Worm (Caenorhabditis elegans): ENCODE data around the gene cyp-33E2.

- TF ChIP-seq aly-2 (tag; optimal IDR thresholded peaks at IDR 0.05) = no peak
- no peak for TF ChIP-seq snpc-4 (tag; optimal IDR thresholded peaks at IDR 0.05)
- no peak for TF ChIP-seq unc-39 (tag; optimal IDR thresholded peaks at IDR 0.05)
- TF ChIP-seq Y55F3AM.14 (GFP tag; optimal IDR thresholded peaks at IDR 0.05) = no peak
- no peak for TF ChIP-seq ama-1 (optimal IDR thresholded peaks at IDR 0.05)
- no peak for TF ChIP-seq nhr-23 (tag; optimal IDR thresholded peaks at IDR 0.05)
- no peak for TF ChIP-seq unc-62 (GFP tag; optimal IDR thresholded peaks at IDR 0.05)
- TF ChIP-seq sma-3 (GFP tag; optimal IDR thresholded peaks at IDR 0.05) = no peak
- TF ChIP-seq lin-13 (GFP tag; optimal IDR thresholded peaks at IDR 0.05) = no peak
- TF ChIP-seq ztf-11 (tag; optimal IDR thresholded peaks at IDR 0.05) = no peak
- TF ChIP-seq elt-1 (tag; optimal IDR thresholded peaks at IDR 0.05) = no peak
- TF ChIP-seq zag-1 (tag; optimal IDR thresholded peaks at IDR 0.05) = no peak
- TF ChIP-seq egl-27 (tag; optimal IDR thresholded peaks at IDR 0.05) = no peak
Measured at ce11 chrIV:8625730-8626129, 13.6 kb downstream of the cyp-33E2 start.

All from whole organism, L2 larva.